Worm (Caenorhabditis elegans) whole organism, midembryonic: ENCODE measurements around the gene str-123.

Experiments
- T22C8.4 ChIP-seq: fragments of 200-800 bp; sonication (Bioruptor generic); IDR thresholded peaks from 2 replicates; pipeline ENCODE4 v1.3.6; 2022; ENCODE audit warnings: missing genetic modification characterization, missing compliant biosample characterization
- cog-1 ChIP-seq: sonication (generic microtip); optimal IDR thresholded peaks from 2 replicates; lab custom pipeline; 2016; ENCODE audit warnings: missing genetic modification characterization, missing compliant biosample characterization
- flt-1 ChIP-seq: fragments of 200-800 bp; sonication (Bioruptor generic); IDR thresholded peaks from 2 replicates; pipeline ENCODE4 v1.3.6; 2022; ENCODE audit warnings: missing genetic modification characterization, missing compliant biosample characterization
- klf-2 ChIP-seq: fragments of 200-800 bp; sonication (Bioruptor generic); conservative IDR thresholded peaks from 2 replicates; pipeline ENCODE4 v1.3.6; 2022; ENCODE audit warnings: missing genetic modification reagents, missing genetic modification characterization, missing compliant biosample characterization
- med-1 ChIP-seq: sonication (generic microtip); optimal IDR thresholded peaks from 2 replicates; lab custom pipeline; 2017; ENCODE audit warnings: missing genetic modification characterization, mild to moderate bottlenecking, missing compliant biosample characterization, antibody characterized with exemption, missing genetic modification reagents; ENCODE audit not compliant: insufficient read depth
- ref-1 ChIP-seq: fragments of 200-800 bp; sonication (Bioruptor generic); conservative IDR thresholded peaks from 2 replicates; pipeline ENCODE4 v1.3.6; 2022; ENCODE audit warnings: missing genetic modification reagents, missing genetic modification characterization, missing compliant biosample characterization
- tab-1 ChIP-seq: fragments of 200-800 bp; sonication (Bioruptor generic); IDR thresholded peaks from 2 replicates; pipeline ENCODE4 v1.3.6; 2022; ENCODE audit warnings: missing genetic modification characterization, missing compliant biosample characterization
- ztf-23 ChIP-seq: fragments of 200-800 bp; sonication (Bioruptor generic); IDR thresholded peaks from 2 replicates; pipeline ENCODE4 v1.3.6; 2022; ENCODE audit warnings: missing genetic modification reagents, missing genetic modification characterization, missing compliant biosample characterization
- ztf-29 ChIP-seq: fragments of 200-800 bp; sonication (Bioruptor generic); IDR thresholded peaks from 2 replicates; pipeline ENCODE4 v1.3.6; 2022; ENCODE audit warnings: missing genetic modification reagents, missing genetic modification characterization, missing compliant biosample characterization

Gene str-123

ce11 chrX:12827741-12828408 is 37.7 kb downstream of the str-123 start:
- TF ChIP-seq ztf-23 (no peak), ztf-29 (GFP tag; lab: Robert Waterston, UW) (no peak), flt-1 (GFP tag; lab: Robert Waterston, UW) (no peak), cog-1 (tag; lab: Kevin White, UChicago) (no peak), med-1 (GFP tag; lab: Kevin White, UChicago) (no peak), klf-2 (GFP tag; lab: Robert Waterston, UW) (no peak), ref-1 (GFP tag; lab: Robert Waterston, UW) (no peak), tab-1 (no peak)

ce11 chrX:12829055-12829454 is 38.9 kb downstream of the str-123 start:
- TF ChIP-seq T22C8.4 (GFP tag; lab: Robert Waterston, UW) (no peak), ztf-29 (GFP tag; lab: Robert Waterston, UW) (no peak), ref-1 (GFP tag; lab: Robert Waterston, UW) (no peak), tab-1 (no peak), ztf-23 (no peak), flt-1 (GFP tag; lab: Robert Waterston, UW) (no peak), med-1 (GFP tag; lab: Kevin White, UChicago) (no peak), klf-2 (GFP tag; lab: Robert Waterston, UW) (no peak), cog-1 (tag; lab: Kevin White, UChicago) (no peak)

- TF ChIP-seq tab-1 = no peak
- TF ChIP-seq cog-1 (tag; lab: Kevin White, UChicago) = no peak
- TF ChIP-seq ref-1 (GFP tag; lab: Robert Waterston, UW) = no peak
- no peak for TF ChIP-seq med-1 (GFP tag; lab: Kevin White, UChicago)
- no peak for TF ChIP-seq ztf-23
- TF ChIP-seq T22C8.4 (GFP tag; lab: Robert Waterston, UW) = no peak
- no peak for TF ChIP-seq klf-2 (GFP tag; lab: Robert Waterston, UW)
- no peak for TF ChIP-seq flt-1 (GFP tag; lab: Robert Waterston, UW)
- TF ChIP-seq ztf-29 (GFP tag; lab: Robert Waterston, UW) = no peak
These were observed 44.7 kb downstream of the str-123 start for ce11 chrX:12834848-12835247.
